Worm (Caenorhabditis elegans) whole organism, early embryonic: ENCODE measurements around the gene sru-23.

Experiments used
- B0310.2 ChIP-seq: sonication (generic microtip); optimal IDR thresholded peaks from 2 replicates; lab custom pipeline; 2016; ENCODE audit warnings: mild to moderate bottlenecking, missing genetic modification characterization, missing compliant biosample characterization
- F13C5.2 ChIP-seq: sonication (generic microtip); optimal IDR thresholded peaks from 2 replicates; lab custom pipeline; 2017; ENCODE audit warnings: mild to moderate bottlenecking, missing genetic modification characterization, inconsistent platforms, missing compliant biosample characterization
- aly-1 ChIP-seq: sonication (generic microtip); optimal IDR thresholded peaks from 2 replicates; lab custom pipeline; 2016; ENCODE audit warnings: missing genetic modification characterization, missing compliant biosample characterization
- ama-1 ChIP-seq: fragments of 150-350 bp; optimal IDR thresholded peaks from 2 replicates; lab custom pipeline; 2014
- ets-7 ChIP-seq: sonication (generic microtip); optimal IDR thresholded peaks from 2 replicates; lab custom pipeline; 2016; ENCODE audit warnings: missing genotype, missing genetic modification characterization, missing compliant biosample characterization
- flt-1 ChIP-seq: fragments of 200-800 bp; sonication (Bioruptor generic); IDR thresholded peaks from 2 replicates; pipeline ENCODE4 v1.3.6; 2022; ENCODE audit warnings: missing genetic modification characterization, missing compliant biosample characterization
- hmbx-1 ChIP-seq: sonication (generic microtip); optimal IDR thresholded peaks from 2 replicates; lab custom pipeline; 2016; ENCODE audit warnings: mild to moderate bottlenecking, missing genetic modification characterization, missing compliant biosample characterization
- hnd-1 ChIP-seq: sonication (generic microtip); optimal IDR thresholded peaks from 2 replicates; lab custom pipeline; 2016; ENCODE audit warnings: missing genetic modification characterization, missing compliant biosample characterization
- scrt-1 ChIP-seq: fragments of 200-800 bp; sonication (Bioruptor generic); IDR thresholded peaks from 2 replicates; pipeline ENCODE4 v1.3.6; 2022; ENCODE audit warnings: missing genetic modification characterization, missing compliant biosample characterization
- sea-1 ChIP-seq: fragments of 200-800 bp; sonication (Bioruptor generic); conservative IDR thresholded peaks from 2 replicates; pipeline ENCODE4 v1.3.6; 2022; ENCODE audit warnings: missing genetic modification characterization, missing compliant biosample characterization
- tbx-11 ChIP-seq: fragments of 200-800 bp; sonication (Bioruptor generic); IDR thresholded peaks from 2 replicates; pipeline ENCODE4 v1.3.6; 2022; ENCODE audit warnings: missing genetic modification characterization, missing compliant biosample characterization

ce11 chrV:16016977-16017376, 44.6 kb upstream of the sru-23 start:
- TF ChIP-seq B0310.2 (tag; lab: Kevin White, UChicago) (no peak), ama-1 (lab: Kevin White, UChicago) (no peak), sea-1 (GFP tag; lab: Robert Waterston, UW) (no peak), hnd-1 (tag; lab: Kevin White, UChicago) (no peak), F13C5.2 (tag; lab: Kevin White, UChicago) (no peak), flt-1 (GFP tag; lab: Robert Waterston, UW) (no peak), tbx-11 (GFP tag; lab: Robert Waterston, UW) (no peak), scrt-1 (GFP tag; lab: Robert Waterston, UW) (no peak), aly-1 (tag; lab: Kevin White, UChicago) (no peak), ets-7 (tag; lab: Kevin White, UChicago) (no peak), hmbx-1 (tag; lab: Kevin White, UChicago) (no peak)
